Worm (Caenorhabditis elegans) whole organism, L4/young adult: ENCODE data around the gene T12D8.5.

Source experiments
- W03F9.2 ChIP-seq: fragments of 150-350 bp; optimal IDR thresholded peaks from 2 replicates; lab custom pipeline; 2014; ENCODE audit warnings: missing biosample characterization, missing genetic modification characterization
- dao-5 ChIP-seq: sonication (generic microtip); optimal IDR thresholded peaks from 2 replicates; lab custom pipeline; 2016; ENCODE audit warnings: missing genotype, missing genetic modification characterization, moderate library complexity, missing compliant biosample characterization
- him-1 ChIP-seq: sonication (generic microtip); optimal IDR thresholded peaks from 2 replicates; lab custom pipeline; 2016; ENCODE audit warnings: missing genotype, missing genetic modification reagents, missing genetic modification characterization, missing compliant biosample characterization

The T12D8.5 gene

ce11 chrIII:13581727-13582126 is 44.9 kb downstream of the T12D8.5 start:
- TF ChIP-seq him-1 (tag; lab: Kevin White, UChicago) (no peak), W03F9.2 (no peak), dao-5 (no peak)

DNA sequence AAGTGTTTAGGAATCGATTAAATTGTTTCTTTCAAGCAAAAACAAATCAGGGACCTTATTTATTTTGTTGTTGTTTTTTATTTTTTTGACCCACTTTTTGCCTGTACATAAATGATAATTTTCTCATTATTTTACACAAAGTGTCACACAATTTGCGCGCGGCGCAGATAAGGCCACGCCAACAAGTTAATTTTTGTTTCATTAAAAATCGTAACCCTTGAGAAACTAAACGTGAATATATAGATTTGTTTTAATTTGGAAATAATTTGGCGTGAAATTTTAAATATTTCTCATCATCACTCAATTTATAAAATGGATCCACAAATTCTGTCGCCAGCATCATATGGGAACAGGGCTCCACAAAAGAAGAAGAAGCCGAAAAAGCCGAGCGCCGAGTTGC is 46.0 kb downstream of the T12D8.5 start, which contains the start of gene T05D4.5:
Gene T05D4.5, plus strand, starts transcription at position 301 of the 400 bp plus-strand sequence.
- TF ChIP-seq dao-5 = no peak
- TF ChIP-seq him-1 (tag; lab: Kevin White, UChicago) = no peak
- no peak for TF ChIP-seq W03F9.2

DNA sequence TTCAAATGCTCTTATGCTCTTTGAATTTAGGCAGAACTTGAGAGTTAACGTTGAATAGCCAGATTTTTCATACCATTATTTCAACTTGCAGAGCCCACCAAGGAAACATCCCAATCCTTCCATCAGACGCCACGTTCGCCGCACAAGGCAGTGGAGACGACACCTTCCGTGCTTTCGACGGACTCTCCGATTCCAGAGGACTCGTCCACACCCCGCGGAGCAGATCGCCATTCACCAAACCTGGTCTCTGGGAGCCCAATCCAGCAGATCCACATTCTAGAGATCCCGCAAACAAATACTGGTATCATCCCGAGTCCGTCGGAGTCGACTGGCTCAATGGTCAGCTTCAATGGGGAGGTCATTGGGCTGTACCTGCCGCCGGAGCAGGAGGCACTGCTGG is 46.5 kb downstream of the T12D8.5 start:
- TF ChIP-seq W03F9.2 (no peak), dao-5 (no peak), him-1 (tag; lab: Kevin White, UChicago) (no peak)
